Fruit fly (Drosophila melanogaster) whole organism, embryonic: ENCODE measurements around the gene CG44271.

Experiments used
- Abd-B ChIP-seq: fragments of 200-800 bp; sonication (Bioruptor generic); optimal IDR thresholded peaks from 2 replicates; lab custom pipeline; 2018; ENCODE audit warnings: missing biosample characterization, mild to moderate bottlenecking, missing genetic modification characterization, moderate library complexity
- B-H2 ChIP-seq: fragments of 200-800 bp; sonication (Bioruptor generic); optimal IDR thresholded peaks from 2 replicates; lab custom pipeline; 2018; ENCODE audit warnings: missing biosample characterization, mild to moderate bottlenecking, missing genetic modification characterization
- BEAF-32 ChIP-seq: fragments of 200-800 bp; sonication (Bioruptor generic); optimal IDR thresholded peaks from 3 replicates; lab custom pipeline; 2017; ENCODE audit warnings: missing biosample characterization, missing genetic modification characterization, mild to moderate bottlenecking, moderate library complexity, missing genetic modification reagents
- CG12104 ChIP-seq: fragments of 200-800 bp; sonication (Bioruptor generic); optimal IDR thresholded peaks from 3 replicates; lab custom pipeline; 2016; ENCODE audit warnings: missing biosample characterization, missing genetic modification characterization
- CG12942 ChIP-seq: fragments of 200-800 bp; sonication (Bioruptor generic); optimal IDR thresholded peaks from 3 replicates; lab custom pipeline; 2016; ENCODE audit warnings: missing biosample characterization, missing genetic modification characterization
- CG13287 ChIP-seq: fragments of 200-800 bp; sonication (Bioruptor generic); IDR thresholded peaks from 2 replicates; pipeline ENCODE4 v1.3.6; 2022; ENCODE audit warnings: missing biosample characterization, missing genetic modification characterization; ENCODE audit not compliant: partially characterized antibody
- CG14014 ChIP-seq: fragments of 200-800 bp; sonication (Bioruptor generic); IDR thresholded peaks from 2 replicates; pipeline ENCODE4 v1.3.6; 2022; ENCODE audit warnings: missing biosample characterization, missing genetic modification characterization
- CG14860 ChIP-seq: fragments of 200-800 bp; sonication (Bioruptor generic); IDR thresholded peaks from 3 replicates; pipeline ENCODE4 v1.3.6; 2022; ENCODE audit warnings: missing biosample characterization, missing genetic modification characterization; ENCODE audit not compliant: partially characterized antibody
- CG15269 ChIP-seq: fragments of 200-800 bp; sonication (Bioruptor generic); optimal IDR thresholded peaks from 2 replicates; lab custom pipeline; 2018; ENCODE audit warnings: missing biosample characterization, mild to moderate bottlenecking, missing genetic modification characterization, moderate library complexity
- CG1603 ChIP-seq: fragments of 200-800 bp; sonication (Bioruptor generic); optimal IDR thresholded peaks from 2 replicates; lab custom pipeline; 2019; ENCODE audit warnings: missing biosample characterization, mild to moderate bottlenecking, missing genetic modification characterization, moderate library complexity
- CG16779 ChIP-seq: fragments of 200-800 bp; sonication (Bioruptor generic); IDR thresholded peaks from 2 replicates; pipeline ENCODE4 v1.3.6; 2022; ENCODE audit warnings: missing biosample characterization, missing genetic modification characterization
- CG17186 ChIP-seq: fragments of 200-800 bp; sonication (Bioruptor generic); optimal IDR thresholded peaks from 3 replicates; lab custom pipeline; 2017; ENCODE audit warnings: missing biosample characterization, missing genetic modification reagents, missing genetic modification characterization
- CG1832 ChIP-seq: fragments of 200-800 bp; sonication (Bioruptor generic); optimal IDR thresholded peaks from 2 replicates; lab custom pipeline; 2017; ENCODE audit warnings: missing biosample characterization, mild to moderate bottlenecking, missing genetic modification characterization, inconsistent platforms
- CG2120 ChIP-seq: fragments of 200-800 bp; sonication (Bioruptor generic); optimal IDR thresholded peaks from 3 replicates; lab custom pipeline; 2016; ENCODE audit warnings: missing biosample characterization, missing genetic modification characterization
- CG33213 ChIP-seq: fragments of 200-800 bp; sonication (Bioruptor generic); optimal IDR thresholded peaks from 3 replicates; lab custom pipeline; 2016; ENCODE audit warnings: missing biosample characterization, missing genetic modification characterization
- CG4854 ChIP-seq: fragments of 200-800 bp; sonication (Bioruptor generic); optimal IDR thresholded peaks from 2 replicates; lab custom pipeline; 2016; ENCODE audit warnings: missing biosample characterization, missing genetic modification characterization, inconsistent platforms
- CG5180 ChIP-seq: fragments of 200-800 bp; sonication (Bioruptor generic); optimal IDR thresholded peaks from 3 replicates; lab custom pipeline; 2017; ENCODE audit warnings: missing biosample characterization, missing genetic modification characterization, mild to moderate bottlenecking, moderate library complexity, missing genetic modification reagents
- CG7786 ChIP-seq: fragments of 200-800 bp; sonication (Bioruptor generic); optimal IDR thresholded peaks from 2 replicates; lab custom pipeline; 2016; ENCODE audit warnings: missing biosample characterization, missing genetic modification characterization
- CG8765 ChIP-seq: fragments of 200-800 bp; sonication (Bioruptor generic); IDR thresholded peaks from 2 replicates; pipeline ENCODE4 v1.3.6; 2022; ENCODE audit warnings: missing biosample characterization, missing genetic modification characterization
- CG9437 ChIP-seq: fragments of 200-800 bp; sonication (Bioruptor generic); optimal IDR thresholded peaks from 2 replicates; lab custom pipeline; 2018; ENCODE audit warnings: missing biosample characterization, mild to moderate bottlenecking, missing genetic modification characterization
- CG9876 ChIP-seq: fragments of 200-800 bp; sonication (Bioruptor generic); optimal IDR thresholded peaks from 2 replicates; lab custom pipeline; 2016; ENCODE audit warnings: missing biosample characterization, missing genetic modification characterization
- CrebB ChIP-seq: fragments of 200-800 bp; sonication (Bioruptor generic); optimal IDR thresholded peaks from 3 replicates; lab custom pipeline; 2018; ENCODE audit warnings: missing biosample characterization, mild to moderate bottlenecking, missing genetic modification characterization
- Dbx ChIP-seq: fragments of 200-800 bp; sonication (Bioruptor generic); IDR thresholded peaks from 3 replicates; pipeline ENCODE4 v1.3.6; 2022; ENCODE audit warnings: missing biosample characterization, missing genetic modification characterization
- Doc3 ChIP-seq: fragments of 200-800 bp; sonication (Bioruptor generic); IDR thresholded peaks from 3 replicates; pipeline ENCODE4 v1.3.6; 2022; ENCODE audit warnings: missing biosample characterization, missing genetic modification characterization; ENCODE audit not compliant: partially characterized antibody
- Fer3 ChIP-seq: fragments of 200-800 bp; sonication (Bioruptor generic); optimal IDR thresholded peaks from 2 replicates; lab custom pipeline; 2018; ENCODE audit warnings: missing biosample characterization, mild to moderate bottlenecking, missing genetic modification characterization, moderate library complexity
- HLH3B ChIP-seq: fragments of 200-800 bp; sonication (Bioruptor generic); IDR thresholded peaks from 2 replicates; pipeline ENCODE4 v1.3.6; 2022; ENCODE audit warnings: missing biosample characterization, missing genetic modification characterization
- Kr ChIP-seq: fragments of 200-800 bp; sonication (Bioruptor generic); optimal IDR thresholded peaks from 2 replicates; lab custom pipeline; 2017; ENCODE audit warnings: missing biosample characterization, mild to moderate bottlenecking, missing genetic modification characterization
- MBD-R2 ChIP-seq: fragments of 200-800 bp; sonication (Bioruptor generic); IDR thresholded peaks from 2 replicates; pipeline ENCODE4 v1.3.6; 2022; ENCODE audit warnings: missing biosample characterization, missing genetic modification characterization
- MESR4 ChIP-seq: fragments of 200-800 bp; sonication (Bioruptor generic); optimal IDR thresholded peaks from 2 replicates; lab custom pipeline; 2018; ENCODE audit warnings: missing biosample characterization, mild to moderate bottlenecking, missing genetic modification characterization, moderate library complexity
- Myb ChIP-seq: fragments of 200-800 bp; sonication (Bioruptor generic); optimal IDR thresholded peaks from 2 replicates; lab custom pipeline; 2016; ENCODE audit warnings: missing biosample characterization, missing genetic modification characterization
- Opbp ChIP-seq: fragments of 200-800 bp; sonication (Bioruptor generic); IDR thresholded peaks from 3 replicates; pipeline ENCODE4 v1.3.6; 2022; ENCODE audit warnings: missing biosample characterization, missing genetic modification characterization; ENCODE audit not compliant: partially characterized antibody
- Pdp1 ChIP-seq, 2 experiments: fragments of 200-800 bp; sonication (Bioruptor generic); optimal IDR thresholded peaks; 3 replicates each; lab custom pipeline; 2016; ENCODE audit warnings: missing biosample characterization in 2 of 2, missing genetic modification characterization in 2 of 2, mild to moderate bottlenecking in 1 of 2, moderate library complexity in 1 of 2
- Taf1 ChIP-seq: fragments of 200-800 bp; sonication (Bioruptor generic); IDR thresholded peaks from 2 replicates; pipeline ENCODE4 v1.3.6; 2022; ENCODE audit warnings: missing biosample characterization, missing genetic modification characterization
- YL-1 ChIP-seq: fragments of 200-800 bp; sonication (Bioruptor generic); optimal IDR thresholded peaks from 3 replicates; lab custom pipeline; 2017; ENCODE audit warnings: missing biosample characterization, mild to moderate bottlenecking, missing genetic modification characterization
- ara ChIP-seq: fragments of 200-800 bp; sonication (Bioruptor generic); IDR thresholded peaks from 2 replicates; pipeline ENCODE4 v1.3.6; 2022; ENCODE audit warnings: missing biosample characterization, missing genetic modification characterization
- bab2 ChIP-seq: fragments of 200-800 bp; sonication (Bioruptor generic); optimal IDR thresholded peaks from 2 replicates; lab custom pipeline; 2016; ENCODE audit warnings: missing biosample characterization, missing genetic modification characterization
- btn ChIP-seq: fragments of 200-800 bp; sonication (Bioruptor generic); optimal IDR thresholded peaks from 2 replicates; lab custom pipeline; 2016; ENCODE audit warnings: missing biosample characterization, missing genetic modification characterization
- crol ChIP-seq: fragments of 200-800 bp; sonication (Bioruptor generic); IDR thresholded peaks from 2 replicates; pipeline ENCODE4 v1.3.6; 2022; ENCODE audit warnings: missing biosample characterization, missing genetic modification characterization
- dysf ChIP-seq: fragments of 200-800 bp; sonication (Bioruptor generic); IDR thresholded peaks from 3 replicates; pipeline ENCODE4 v1.3.6; 2022; ENCODE audit warnings: missing biosample characterization, missing genetic modification characterization
- esg ChIP-seq: fragments of 200-800 bp; sonication (Bioruptor generic); conservative IDR thresholded peaks from 2 replicates; pipeline ENCODE4 v1.3.6; 2022; ENCODE audit warnings: missing biosample characterization, missing genetic modification characterization
- gt ChIP-seq: fragments of 200-800 bp; sonication (Bioruptor generic); IDR thresholded peaks from 2 replicates; pipeline ENCODE4 v1.3.6; 2022; ENCODE audit warnings: missing biosample characterization, missing genetic modification characterization
- jumu ChIP-seq: fragments of 200-800 bp; sonication (Bioruptor generic); optimal IDR thresholded peaks from 3 replicates; lab custom pipeline; 2016; ENCODE audit warnings: missing biosample characterization, missing genetic modification characterization
- lilli ChIP-seq: fragments of 200-800 bp; sonication (Bioruptor generic); optimal IDR thresholded peaks from 3 replicates; lab custom pipeline; 2016; ENCODE audit warnings: missing biosample characterization, missing genetic modification characterization
- luna ChIP-seq: fragments of 200-800 bp; sonication (Bioruptor generic); optimal IDR thresholded peaks from 2 replicates; lab custom pipeline; 2016; ENCODE audit warnings: missing biosample characterization, missing genetic modification characterization
- mld ChIP-seq: fragments of 200-800 bp; sonication (Bioruptor generic); IDR thresholded peaks from 3 replicates; pipeline ENCODE4 v1.3.6; 2022; ENCODE audit warnings: missing biosample characterization, missing genetic modification characterization; ENCODE audit not compliant: partially characterized antibody
- phol ChIP-seq: fragments of 200-800 bp; sonication (Bioruptor generic); optimal IDR thresholded peaks from 3 replicates; lab custom pipeline; 2018; ENCODE audit warnings: missing biosample characterization, mild to moderate bottlenecking, missing genetic modification characterization, moderate library complexity
- run ChIP-seq: fragments of 200-800 bp; sonication (Bioruptor generic); optimal IDR thresholded peaks from 3 replicates; lab custom pipeline; 2018; ENCODE audit warnings: missing biosample characterization, mild to moderate bottlenecking, missing genetic modification characterization
- sug ChIP-seq: fragments of 200-800 bp; optimal IDR thresholded peaks from 2 replicates; lab custom pipeline; 2019; ENCODE audit warnings: missing biosample characterization, mild to moderate bottlenecking, missing genetic modification characterization, moderate library complexity
- tin ChIP-seq: fragments of 200-800 bp; sonication (Bioruptor generic); optimal IDR thresholded peaks from 3 replicates; lab custom pipeline; 2016; ENCODE audit warnings: missing biosample characterization, missing genetic modification characterization
- tna ChIP-seq: fragments of 200-800 bp; sonication (Bioruptor generic); IDR thresholded peaks from 2 replicates; pipeline ENCODE4 v1.3.6; 2022; ENCODE audit warnings: missing biosample characterization, missing genetic modification characterization; ENCODE audit not compliant: partially characterized antibody
- unpg ChIP-seq: fragments of 200-800 bp; sonication (Bioruptor generic); optimal IDR thresholded peaks from 3 replicates; lab custom pipeline; 2018; ENCODE audit warnings: missing biosample characterization, mild to moderate bottlenecking, missing genetic modification characterization, moderate library complexity

The CG44271 gene

dm6 chr2L:6717460-6717859 is 30.3 kb downstream of the CG44271 start, which contains the start of gene Aatf (continued):
- TF ChIP-seq CG1603 (tag; lab: Kevin White, UChicago), result peak; percentile 64
- no peak for TF ChIP-seq CG1832 (GFP tag; lab: Kevin White, UChicago)
- TF ChIP-seq CG2120 (GFP tag; lab: Kevin White, UChicago), result peak; percentile 7
- TF ChIP-seq phol (tag; lab: Kevin White, UChicago), result peak; percentile 37
- no peak for TF ChIP-seq Taf1 (GFP tag; lab: Robert Waterston, UW)
- no peak for TF ChIP-seq jumu (GFP tag; lab: Kevin White, UChicago)
- TF ChIP-seq MESR4, result peak; percentile 92
- TF ChIP-seq YL-1, result peak; percentile 63
- no peak for TF ChIP-seq HLH3B (GFP tag; lab: Robert Waterston, UW)
- peak; percentile 95 for TF ChIP-seq CG13287 (GFP tag; lab: Robert Waterston, UW)
- TF ChIP-seq run (tag; lab: Kevin White, UChicago), result no peak
- TF ChIP-seq MBD-R2 (GFP tag; lab: Robert Waterston, UW), result peak; percentile 84
- no peak for TF ChIP-seq btn
- peak; percentile 60; the same call in 1 of the 3 replicates for TF ChIP-seq mld (GFP tag; lab: Robert Waterston, UW)
- no peak for TF ChIP-seq CG9437 (GFP tag; lab: Kevin White, UChicago)
- TF ChIP-seq lilli (GFP tag; lab: Kevin White, UChicago), result peak; percentile 6
- TF ChIP-seq CG8765 (GFP tag; lab: Robert Waterston, UW), result no peak
- no peak for TF ChIP-seq CG16779
- TF ChIP-seq B-H2 (GFP tag; lab: Kevin White, UChicago), result no peak
- TF ChIP-seq gt, result no peak
- TF ChIP-seq Doc3 (GFP tag; lab: Robert Waterston, UW), result peak; percentile 74
- TF ChIP-seq tin (GFP tag; lab: Kevin White, UChicago), result no peak
- no peak for TF ChIP-seq CG5180 (GFP tag; lab: Kevin White, UChicago)
- TF ChIP-seq CrebB (tag; lab: Kevin White, UChicago), result no peak
- TF ChIP-seq dysf (GFP tag; lab: Robert Waterston, UW), result no peak
- TF ChIP-seq CG12942 (GFP tag; lab: Kevin White, UChicago), result no peak
- no peak for TF ChIP-seq luna (GFP tag; lab: Kevin White, UChicago)
- peak; percentile 52; the same call in 2 of the 3 replicates for TF ChIP-seq Dbx (GFP tag; lab: Robert Waterston, UW)
- TF ChIP-seq CG7786 (GFP tag; lab: Kevin White, UChicago), result no peak
- no peak for TF ChIP-seq bab2
- no peak for TF ChIP-seq Abd-B
- TF ChIP-seq Pdp1 (GFP tag; optimal IDR thresholded peaks at IDR 0.05; lab: Kevin White, UChicago), result peak in 1 of 2 experiments; percentile 27
- peak; percentile 28 for TF ChIP-seq CG33213
- no peak for TF ChIP-seq CG15269 (tag; lab: Kevin White, UChicago)
- TF ChIP-seq unpg (GFP tag; lab: Kevin White, UChicago), result no peak
- TF ChIP-seq BEAF-32 (GFP tag; lab: Kevin White, UChicago), result peak; percentile 88
- peak; percentile 72 for TF ChIP-seq CG17186 (GFP tag; lab: Kevin White, UChicago)
- no peak for TF ChIP-seq CG4854 (GFP tag; lab: Kevin White, UChicago)
- peak; percentile 3 for TF ChIP-seq sug (tag; lab: Kevin White, UChicago)
- peak; percentile 59; the same call in 2 of the 3 replicates for TF ChIP-seq CG14860 (GFP tag; lab: Robert Waterston, UW)
- no peak for TF ChIP-seq CG14014 (GFP tag; lab: Robert Waterston, UW)
- TF ChIP-seq CG9876, result no peak
- peak; percentile 47 for TF ChIP-seq Myb
- TF ChIP-seq ara (GFP tag; lab: Robert Waterston, UW), result no peak
- TF ChIP-seq Opbp (GFP tag; lab: Robert Waterston, UW), result peak; percentile 82; the same call in 2 of the 3 replicates
- no peak for TF ChIP-seq crol (GFP tag; lab: Robert Waterston, UW)
- no peak for TF ChIP-seq Kr
- TF ChIP-seq esg, result no peak
- TF ChIP-seq tna, result peak; percentile 72
- no peak for TF ChIP-seq CG12104
- TF ChIP-seq Fer3 (tag; lab: Kevin White, UChicago), result no peak
